Worm (Caenorhabditis elegans): Measurements from ENCODE around the gene T22F3.8.

ce11 chrV:3637086-3637485 lies 31.9 kb upstream of the T22F3.8 start, which contains the start of gene srx-41:
- TF ChIP-seq lag-1 (GFP tag; IDR thresholded peaks at IDR 0.05) = no peak
- TF ChIP-seq efl-1 (GFP tag; optimal IDR thresholded peaks at IDR 0.05) = no peak
- TF ChIP-seq unc-130 (GFP tag; optimal IDR thresholded peaks at IDR 0.05) = no peak
- no peak for TF ChIP-seq ama-1 (optimal IDR thresholded peaks at IDR 0.05)
- TF ChIP-seq ama-1 (GFP tag; optimal IDR thresholded peaks at IDR 0.05) = no peak
- TF ChIP-seq ceh-91 (GFP tag; IDR thresholded peaks at IDR 0.05) = no peak
- TF ChIP-seq nfyb-1 (GFP tag; IDR thresholded peaks at IDR 0.05) = no peak
- TF ChIP-seq bed-2 (GFP tag; IDR thresholded peaks at IDR 0.05) = no peak
- TF ChIP-seq rpc-1 (optimal IDR thresholded peaks at IDR 0.05) = no peak
- TF ChIP-seq rpc-1 (tag; optimal IDR thresholded peaks at IDR 0.05) = no peak
- TF ChIP-seq ceh-58 (GFP tag; IDR thresholded peaks at IDR 0.05) = no peak
- no peak for TF ChIP-seq K11D2.4 (GFP tag; IDR thresholded peaks at IDR 0.05)
- no peak for TF ChIP-seq somi-1 (GFP tag; optimal IDR thresholded peaks at IDR 0.05)
- TF ChIP-seq madf-8 (GFP tag; conservative IDR thresholded peaks at IDR 0.05) = no peak

Data from whole organism, young adult.